Fruit fly (Drosophila melanogaster) whole organism, prepupa: ENCODE measurements around the gene BBS5.

Experiments used
- Blimp-1 ChIP-seq: fragments of 200-800 bp; sonication (Bioruptor generic); optimal IDR thresholded peaks from 3 replicates; lab custom pipeline; 2017; ENCODE audit warnings: missing biosample characterization, missing genetic modification characterization, mild to moderate bottlenecking, moderate library complexity, missing genetic modification reagents
- CG10631 ChIP-seq: fragments of 200-800 bp; sonication (Bioruptor generic); optimal IDR thresholded peaks from 2 replicates; lab custom pipeline; 2016; ENCODE audit warnings: missing biosample characterization, missing genetic modification characterization
- CG10669 ChIP-seq: fragments of 200-800 bp; sonication (Bioruptor generic); optimal IDR thresholded peaks from 3 replicates; lab custom pipeline; 2018; ENCODE audit warnings: missing biosample characterization, mild to moderate bottlenecking, missing genetic modification characterization, moderate library complexity
- CG11762 ChIP-seq: fragments of 200-800 bp; sonication (Bioruptor generic); optimal IDR thresholded peaks from 3 replicates; lab custom pipeline; 2016; ENCODE audit warnings: missing biosample characterization, missing genetic modification characterization; ENCODE audit not compliant: insufficient read depth
- CG11902 ChIP-seq: fragments of 200-800 bp; sonication (Bioruptor generic); optimal IDR thresholded peaks from 3 replicates; lab custom pipeline; 2016; ENCODE audit warnings: missing biosample characterization, missing genetic modification characterization
- CG1621 ChIP-seq: fragments of 200-800 bp; sonication (Bioruptor generic); optimal IDR thresholded peaks from 3 replicates; lab custom pipeline; 2018; ENCODE audit warnings: missing biosample characterization, mild to moderate bottlenecking, missing genetic modification characterization
- CG16779 ChIP-seq: fragments of 200-800 bp; sonication (Bioruptor generic); optimal IDR thresholded peaks from 3 replicates; lab custom pipeline; 2017; ENCODE audit warnings: missing biosample characterization, mild to moderate bottlenecking, missing genetic modification characterization
- CG32006 ChIP-seq: fragments of 200-800 bp; sonication (Bioruptor generic); optimal IDR thresholded peaks from 3 replicates; lab custom pipeline; 2017; ENCODE audit warnings: missing biosample characterization, mild to moderate bottlenecking, missing genetic modification characterization
- CG4318 ChIP-seq: fragments of 200-800 bp; sonication (Bioruptor generic); optimal IDR thresholded peaks from 3 replicates; lab custom pipeline; 2017; ENCODE audit warnings: missing biosample characterization, mild to moderate bottlenecking, missing genetic modification characterization
- CG6163 ChIP-seq: fragments of 200-800 bp; sonication (Bioruptor generic); IDR thresholded peaks from 3 replicates; pipeline ENCODE4 v1.3.6; 2022; ENCODE audit warnings: missing biosample characterization, missing genetic modification characterization
- CG6792 ChIP-seq: fragments of 200-800 bp; sonication (Bioruptor generic); optimal IDR thresholded peaks from 3 replicates; lab custom pipeline; 2016; ENCODE audit warnings: missing biosample characterization, missing genetic modification characterization
- CG6808 ChIP-seq: fragments of 200-800 bp; sonication (Bioruptor generic); optimal IDR thresholded peaks from 3 replicates; lab custom pipeline; 2017; ENCODE audit warnings: missing biosample characterization, missing genetic modification characterization, mild to moderate bottlenecking, moderate library complexity, missing genetic modification reagents
- CG7368 ChIP-seq: fragments of 200-800 bp; sonication (Bioruptor generic); optimal IDR thresholded peaks from 3 replicates; lab custom pipeline; 2016; ENCODE audit warnings: missing biosample characterization, missing genetic modification characterization
- CG8319 ChIP-seq: fragments of 200-800 bp; sonication (Bioruptor generic); optimal IDR thresholded peaks from 3 replicates; lab custom pipeline; 2016; ENCODE audit warnings: missing biosample characterization, missing genetic modification characterization
- CG8632 ChIP-seq: fragments of 200-800 bp; sonication (Bioruptor generic); optimal IDR thresholded peaks from 3 replicates; lab custom pipeline; 2016; ENCODE audit warnings: missing biosample characterization, missing genetic modification characterization
- CG9139 ChIP-seq: fragments of 200-800 bp; sonication (Bioruptor generic); optimal IDR thresholded peaks from 3 replicates; lab custom pipeline; 2017; ENCODE audit warnings: missing biosample characterization, mild to moderate bottlenecking, missing genetic modification characterization
- Eip75B ChIP-seq: fragments of 200-800 bp; sonication (Bioruptor generic); optimal IDR thresholded peaks from 3 replicates; lab custom pipeline; 2016; ENCODE audit warnings: missing biosample characterization, missing genetic modification characterization
- Eip78C ChIP-seq: fragments of 200-800 bp; sonication (Bioruptor generic); peaks from one replicate; lab custom pipeline; 2016; ENCODE audit warnings: missing biosample characterization, missing genetic modification characterization
- Eip93F ChIP-seq: fragments of 200-800 bp; sonication (Bioruptor generic); optimal IDR thresholded peaks from 2 replicates; lab custom pipeline; 2016; ENCODE audit warnings: missing biosample characterization, mild to moderate bottlenecking, missing genetic modification characterization
- Ets21C ChIP-seq: fragments of 200-800 bp; sonication (Bioruptor generic); optimal IDR thresholded peaks from 3 replicates; lab custom pipeline; 2016; ENCODE audit warnings: missing biosample characterization, missing genetic modification characterization
- Ets96B ChIP-seq: fragments of 200-800 bp; optimal IDR thresholded peaks from 2 replicates; lab custom pipeline; 2019; ENCODE audit warnings: missing biosample characterization, mild to moderate bottlenecking, missing genetic modification characterization, moderate library complexity
- Gug ChIP-seq: fragments of 200-800 bp; sonication (Bioruptor generic); IDR thresholded peaks from 2 replicates; pipeline ENCODE4 v1.3.6; 2022; ENCODE audit warnings: missing biosample characterization, missing genetic modification characterization
- Hr38 ChIP-seq: sonication (Bioruptor generic); optimal IDR thresholded peaks from 2 replicates; lab custom pipeline; 2016; ENCODE audit warnings: missing biosample characterization, missing genetic modification characterization
- Hr39 ChIP-seq: fragments of 200-800 bp; sonication (Bioruptor generic); optimal IDR thresholded peaks from 2 replicates; lab custom pipeline; 2016; ENCODE audit warnings: missing biosample characterization, missing genetic modification characterization
- Hr4 ChIP-seq: fragments of 200-800 bp; sonication (Bioruptor generic); optimal IDR thresholded peaks from 3 replicates; lab custom pipeline; 2016; ENCODE audit warnings: missing biosample characterization, missing genetic modification characterization
- OdsH ChIP-seq: fragments of 200-800 bp; sonication (Bioruptor generic); optimal IDR thresholded peaks from 3 replicates; lab custom pipeline; 2016; ENCODE audit warnings: missing biosample characterization, missing genetic modification characterization
- Smox ChIP-seq: fragments of 200-800 bp; sonication (Bioruptor generic); optimal IDR thresholded peaks from 3 replicates; lab custom pipeline; 2016; ENCODE audit warnings: missing biosample characterization, missing genetic modification characterization
- Sox102F ChIP-seq: fragments of 200-800 bp; sonication (Bioruptor generic); optimal IDR thresholded peaks from 2 replicates; lab custom pipeline; 2016; ENCODE audit warnings: missing biosample characterization, mild to moderate bottlenecking, missing genetic modification characterization
- Sox14 ChIP-seq: fragments of 200-800 bp; sonication (Bioruptor generic); optimal IDR thresholded peaks from 3 replicates; lab custom pipeline; 2016; ENCODE audit warnings: missing biosample characterization, missing genetic modification characterization
- Sox15 ChIP-seq: fragments of 200-800 bp; sonication (Bioruptor generic); optimal IDR thresholded peaks from 3 replicates; lab custom pipeline; 2016; ENCODE audit warnings: missing biosample characterization, missing genetic modification characterization
- achi ChIP-seq: fragments of 200-800 bp; sonication (Bioruptor generic); optimal IDR thresholded peaks from 3 replicates; lab custom pipeline; 2016; ENCODE audit warnings: missing biosample characterization, missing genetic modification characterization
- cyc ChIP-seq: fragments of 200-800 bp; sonication (Bioruptor generic); optimal IDR thresholded peaks from 3 replicates; lab custom pipeline; 2016; ENCODE audit warnings: missing biosample characterization, missing genetic modification characterization
- dac ChIP-seq: fragments of 200-800 bp; sonication (Bioruptor generic); optimal IDR thresholded peaks from 2 replicates; lab custom pipeline; 2017; ENCODE audit warnings: missing biosample characterization, mild to moderate bottlenecking, missing genetic modification characterization
- dsx ChIP-seq: fragments of 200-800 bp; optimal IDR thresholded peaks from 3 replicates; lab custom pipeline; 2019; ENCODE audit warnings: missing biosample characterization, mild to moderate bottlenecking, missing genetic modification characterization, moderate library complexity; ENCODE audit not compliant: poor library complexity, severe bottlenecking
- eg ChIP-seq: fragments of 200-800 bp; sonication (Bioruptor generic); IDR thresholded peaks from 3 replicates; pipeline ENCODE4 v1.3.6; 2022; ENCODE audit warnings: missing biosample characterization, missing genetic modification characterization
- fd59A ChIP-seq: fragments of 200-800 bp; sonication (Bioruptor generic); optimal IDR thresholded peaks from 2 replicates; lab custom pipeline; 2017; ENCODE audit warnings: missing biosample characterization, mild to moderate bottlenecking, missing genetic modification characterization, missing genetic modification reagents
- fd85E ChIP-seq: fragments of 200-800 bp; sonication (Bioruptor generic); optimal IDR thresholded peaks from 3 replicates; lab custom pipeline; 2016; ENCODE audit warnings: missing biosample characterization, missing genetic modification characterization
- fkh ChIP-seq: fragments of 200-800 bp; sonication (Bioruptor generic); optimal IDR thresholded peaks from 3 replicates; lab custom pipeline; 2017; ENCODE audit warnings: missing biosample characterization, mild to moderate bottlenecking, missing genetic modification characterization, moderate library complexity
- lz ChIP-seq: fragments of 200-800 bp; sonication (Bioruptor generic); optimal IDR thresholded peaks from 3 replicates; lab custom pipeline; 2016; ENCODE audit warnings: missing biosample characterization, missing genetic modification characterization
- net ChIP-seq: fragments of 200-800 bp; sonication (Bioruptor generic); optimal IDR thresholded peaks from 3 replicates; lab custom pipeline; 2016; ENCODE audit warnings: missing biosample characterization, missing genetic modification characterization
- pdm3 ChIP-seq: fragments of 200-800 bp; sonication (Bioruptor generic); optimal IDR thresholded peaks from 3 replicates; lab custom pipeline; 2016; ENCODE audit warnings: missing biosample characterization, missing genetic modification characterization
- spab ChIP-seq: fragments of 200-800 bp; sonication (Bioruptor generic); optimal IDR thresholded peaks from 2 replicates; lab custom pipeline; 2017; ENCODE audit warnings: missing biosample characterization, mild to moderate bottlenecking, missing genetic modification characterization, missing genetic modification reagents
- ss ChIP-seq, 2 experiments: fragments of 200-800 bp; sonication (Bioruptor generic); optimal IDR thresholded peaks; 2 replicates in 1 of 2; 3 replicates in 1 of 2; lab custom pipeline; 2017 to 2018; ENCODE audit warnings: mild to moderate bottlenecking in 2 of 2, missing biosample characterization in 2 of 2, missing genetic modification characterization in 2 of 2, moderate library complexity in 1 of 2
- svp ChIP-seq: fragments of 200-800 bp; sonication (Bioruptor generic); peaks from one replicate; lab custom pipeline; 2016; ENCODE audit warnings: missing biosample characterization, missing genetic modification characterization
- topi ChIP-seq: fragments of 200-800 bp; sonication (Bioruptor generic); optimal IDR thresholded peaks from 3 replicates; lab custom pipeline; 2016; ENCODE audit warnings: missing biosample characterization, missing genetic modification characterization
- vri ChIP-seq: fragments of 200-800 bp; sonication (Bioruptor generic); optimal IDR thresholded peaks from 3 replicates; lab custom pipeline; 2016; ENCODE audit warnings: missing biosample characterization, mild to moderate bottlenecking, missing genetic modification characterization

BBS5 gene

DNA sequence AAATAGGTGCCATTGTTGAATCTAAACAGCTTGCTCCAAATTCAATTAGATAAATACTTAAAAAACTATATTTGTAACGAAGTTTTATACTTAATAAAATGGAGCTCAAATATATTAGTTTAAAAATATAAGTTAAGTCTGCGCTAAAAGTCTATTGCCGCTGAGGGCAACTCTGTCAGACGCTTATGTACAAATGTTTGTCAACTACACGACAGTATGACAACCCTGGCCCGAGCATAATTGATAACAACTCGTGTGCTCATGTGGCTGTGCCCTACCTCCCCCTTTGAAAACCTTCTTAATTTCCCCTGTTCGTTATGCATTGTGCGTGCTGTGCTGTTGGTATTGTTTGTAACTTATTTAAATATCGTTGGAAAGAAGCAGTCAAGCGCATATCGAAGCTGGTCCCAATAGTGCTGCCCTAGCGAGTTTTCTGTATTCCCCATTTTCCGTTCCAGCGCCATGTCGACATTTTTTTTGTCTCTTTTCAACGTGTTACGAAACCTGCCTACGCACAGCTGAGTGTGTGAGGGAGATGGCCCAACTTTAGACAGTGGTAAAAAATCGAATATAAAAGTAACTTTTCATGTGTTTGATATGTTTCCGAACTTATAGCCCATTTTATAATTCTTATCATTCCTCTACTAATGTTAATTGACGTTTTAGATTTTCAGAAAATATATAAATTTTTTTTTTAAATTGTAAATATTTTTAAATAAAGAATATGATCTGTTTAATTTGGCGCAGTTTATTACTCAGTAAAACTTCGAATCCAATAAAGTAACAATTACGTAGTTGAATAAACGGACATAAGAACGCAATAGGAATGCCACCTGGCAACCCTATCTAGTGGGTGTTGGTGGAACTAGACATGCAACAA lies 11.1 kb upstream of the BBS5 start (continued):
- no peak for TF ChIP-seq fd85E
- TF ChIP-seq Hr4 (GFP tag; lab: Kevin White, UChicago) = no peak
- peak; percentile 6 for TF ChIP-seq vri (GFP tag; lab: Kevin White, UChicago)
- TF ChIP-seq OdsH = peak; percentile 30
- peak; percentile 13 for TF ChIP-seq CG10669 (GFP tag; lab: Kevin White, UChicago)
- TF ChIP-seq fd59A = no peak
- peak; percentile 1 for TF ChIP-seq achi (GFP tag; lab: Kevin White, UChicago)
- TF ChIP-seq CG11762 (GFP tag; lab: Kevin White, UChicago) = no peak
- TF ChIP-seq Eip93F (GFP tag; lab: Kevin White, UChicago) = no peak
- TF ChIP-seq lz (GFP tag; lab: Kevin White, UChicago) = no peak
- peak; percentile 64 for TF ChIP-seq fkh (GFP tag; lab: Kevin White, UChicago)
- no peak for TF ChIP-seq ss (GFP tag; optimal IDR thresholded peaks at IDR 0.05; lab: Kevin White, UChicago)
- no peak for TF ChIP-seq CG7368 (GFP tag; lab: Kevin White, UChicago)
- TF ChIP-seq CG6163 = 0 out of 3 replicates have a peak, but pooled peaks have one; percentile 8
- TF ChIP-seq CG32006 (GFP tag; lab: Kevin White, UChicago) = peak; percentile 37
- TF ChIP-seq Sox102F (GFP tag; lab: Kevin White, UChicago) = no peak
- TF ChIP-seq spab (GFP tag; lab: Kevin White, UChicago) = no peak
- no peak for TF ChIP-seq CG11902 (GFP tag; lab: Kevin White, UChicago)
- TF ChIP-seq CG6808 = peak; percentile 5
- TF ChIP-seq Hr39 (GFP tag; lab: Kevin White, UChicago) = no peak
- TF ChIP-seq CG4318 (GFP tag; lab: Kevin White, UChicago) = no peak
- peak; percentile 28 for TF ChIP-seq dsx
- TF ChIP-seq CG1621 (tag; lab: Kevin White, UChicago) = no peak
- TF ChIP-seq cyc (GFP tag; lab: Kevin White, UChicago) = no peak
- peak; percentile 30 for TF ChIP-seq CG10631 (GFP tag; lab: Kevin White, UChicago)
- TF ChIP-seq topi = no peak
- TF ChIP-seq Eip78C (GFP tag; lab: Kevin White, UChicago) = peak; percentile 31
- no peak for TF ChIP-seq CG16779 (tag; lab: Kevin White, UChicago)
- TF ChIP-seq CG6792 (GFP tag; lab: Kevin White, UChicago) = no peak
- 0 out of 3 replicates have a peak, but pooled peaks have one; percentile 6 for TF ChIP-seq eg (GFP tag; lab: Robert Waterston, UW)
- no peak for TF ChIP-seq Blimp-1 (GFP tag; lab: Kevin White, UChicago)
- no peak for TF ChIP-seq pdm3 (GFP tag; lab: Kevin White, UChicago)
- TF ChIP-seq, all 60 proteins: peak for 20

DNA sequence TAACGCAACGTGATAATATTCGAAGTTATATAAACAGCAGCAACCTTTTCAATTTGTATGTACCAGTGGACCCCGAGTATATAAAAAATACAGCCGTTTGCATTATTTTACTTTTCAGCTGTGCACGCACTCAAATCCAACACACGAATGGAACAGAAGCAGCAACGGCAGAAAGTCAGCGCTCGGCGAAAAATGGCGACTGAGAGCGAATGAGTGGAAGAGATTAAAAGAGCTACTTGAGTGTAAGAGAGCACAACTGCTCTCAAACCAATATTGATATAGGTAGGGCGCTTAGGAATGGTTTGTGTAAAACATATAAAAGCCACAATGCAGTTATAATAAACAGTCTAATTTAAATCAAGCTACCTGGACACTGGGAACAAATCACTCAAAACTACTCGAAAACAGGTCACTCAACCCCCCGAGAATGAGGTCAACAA lies 9.8 kb upstream of the BBS5 start:
- TF ChIP-seq OdsH = peak; percentile 2
- TF ChIP-seq net (GFP tag; lab: Kevin White, UChicago) = peak; percentile 70
- peak; percentile 26 for TF ChIP-seq Eip75B (GFP tag; lab: Kevin White, UChicago)
- no peak for TF ChIP-seq Smox (GFP tag; lab: Kevin White, UChicago)
- no peak for TF ChIP-seq dac (GFP tag; lab: Kevin White, UChicago)
- no peak for TF ChIP-seq Sox15 (GFP tag; lab: Kevin White, UChicago)
- peak; percentile 84 for TF ChIP-seq Eip78C (GFP tag; lab: Kevin White, UChicago)
- TF ChIP-seq achi (GFP tag; lab: Kevin White, UChicago) = peak; percentile 46
- TF ChIP-seq CG1621 (tag; lab: Kevin White, UChicago) = no peak
- peak; percentile 4 for TF ChIP-seq Ets96B
- peak; percentile 19 for TF ChIP-seq CG32006 (GFP tag; lab: Kevin White, UChicago)
- TF ChIP-seq pdm3 (GFP tag; lab: Kevin White, UChicago) = peak; percentile 11
- no peak for TF ChIP-seq cyc (GFP tag; lab: Kevin White, UChicago)
- TF ChIP-seq Hr39 (GFP tag; lab: Kevin White, UChicago) = no peak
- no peak for TF ChIP-seq CG8319 (GFP tag; lab: Kevin White, UChicago)
- peak; percentile 49 for TF ChIP-seq CG6808
- no peak for TF ChIP-seq Hr38 (GFP tag; lab: Kevin White, UChicago)
- no peak for TF ChIP-seq Ets21C (GFP tag; lab: Kevin White, UChicago)
- peak; percentile 68 for TF ChIP-seq vri (GFP tag; lab: Kevin White, UChicago)
- TF ChIP-seq Eip93F (GFP tag; lab: Kevin White, UChicago) = no peak
- TF ChIP-seq CG8632 (GFP tag; lab: Kevin White, UChicago) = peak; percentile 52
- TF ChIP-seq CG9139 (GFP tag; lab: Kevin White, UChicago) = peak; percentile 73
- peak; percentile 45 for TF ChIP-seq dsx
- TF ChIP-seq CG6792 (GFP tag; lab: Kevin White, UChicago) = peak; percentile 42
- no peak for TF ChIP-seq Blimp-1 (GFP tag; lab: Kevin White, UChicago)
- no peak for TF ChIP-seq Gug (GFP tag; lab: Robert Waterston, UW)
- peak; percentile 15 for TF ChIP-seq Sox14
- TF ChIP-seq topi = peak; percentile 32
- TF ChIP-seq ss (GFP tag; optimal IDR thresholded peaks at IDR 0.05; lab: Kevin White, UChicago) = peak; percentile 60 to 73
- TF ChIP-seq svp = no peak
